Fruit fly (Drosophila melanogaster) whole organism, embryonic: ENCODE results near the gene dib.
A peak's percentile ranks its signal among the peaks of the same experiment; 100 is the strongest.

Experiments
- Asciz ChIP-seq: fragments of 200-800 bp; sonication (Bioruptor generic); optimal IDR thresholded peaks from 2 replicates; lab custom pipeline; 2017; ENCODE audit warnings: missing biosample characterization, mild to moderate bottlenecking, missing genetic modification characterization, missing genetic modification reagents
- Bgb ChIP-seq: fragments of 200-800 bp; sonication (Bioruptor generic); IDR thresholded peaks from 2 replicates; pipeline ENCODE4 v1.3.6; 2022; ENCODE audit warnings: missing biosample characterization, missing genetic modification characterization; ENCODE audit not compliant: partially characterized antibody
- Blimp-1 ChIP-seq: fragments of 200-800 bp; sonication (Bioruptor generic); optimal IDR thresholded peaks from 3 replicates; lab custom pipeline; 2018; ENCODE audit warnings: missing biosample characterization, missing genetic modification characterization, mild to moderate bottlenecking, moderate library complexity, missing genetic modification reagents
- CG10147 ChIP-seq: fragments of 200-800 bp; sonication (Bioruptor generic); optimal IDR thresholded peaks from 2 replicates; lab custom pipeline; 2019; ENCODE audit warnings: missing biosample characterization, mild to moderate bottlenecking, missing genetic modification characterization, moderate library complexity
- CG10274 ChIP-seq: fragments of 200-800 bp; sonication (Bioruptor generic); optimal IDR thresholded peaks from 3 replicates; lab custom pipeline; 2017; ENCODE audit warnings: missing biosample characterization, mild to moderate bottlenecking, missing genetic modification characterization
- CG10959 ChIP-seq: fragments of 200-800 bp; sonication (Bioruptor generic); IDR thresholded peaks from 2 replicates; pipeline ENCODE4 v1.3.6; 2022; ENCODE audit warnings: missing biosample characterization, missing genetic modification characterization
- CG11696 ChIP-seq: fragments of 200-800 bp; sonication (Bioruptor generic); IDR thresholded peaks from 2 replicates; pipeline ENCODE4 v1.3.6; 2022; ENCODE audit warnings: missing biosample characterization, missing genetic modification characterization
- CG12391 ChIP-seq: fragments of 200-800 bp; sonication (Bioruptor generic); optimal IDR thresholded peaks from 3 replicates; lab custom pipeline; 2018; ENCODE audit warnings: missing biosample characterization, mild to moderate bottlenecking, missing genetic modification characterization, moderate library complexity
- CG12769 ChIP-seq: fragments of 200-800 bp; sonication (Bioruptor generic); optimal IDR thresholded peaks from 2 replicates; lab custom pipeline; 2019; ENCODE audit warnings: missing biosample characterization, mild to moderate bottlenecking, missing genetic modification characterization, moderate library complexity
- CG13624 ChIP-seq: fragments of 200-800 bp; sonication (Bioruptor generic); optimal IDR thresholded peaks from 2 replicates; lab custom pipeline; 2016; ENCODE audit warnings: missing biosample characterization, missing genetic modification characterization
- CG16863 ChIP-seq: fragments of 200-800 bp; sonication (Bioruptor generic); optimal IDR thresholded peaks from 3 replicates; lab custom pipeline; 2016; ENCODE audit warnings: missing biosample characterization, missing genetic modification characterization
- CG17612 ChIP-seq: fragments of 200-800 bp; sonication (Bioruptor generic); IDR thresholded peaks from 2 replicates; pipeline ENCODE4 v1.3.6; 2022; ENCODE audit warnings: missing biosample characterization, missing genetic modification characterization
- CG17802 ChIP-seq: fragments of 200-800 bp; sonication (Bioruptor generic); optimal IDR thresholded peaks from 2 replicates; lab custom pipeline; 2018; ENCODE audit warnings: missing biosample characterization, mild to moderate bottlenecking, missing genetic modification characterization, moderate library complexity
- CG2889 ChIP-seq: fragments of 200-800 bp; sonication (Bioruptor generic); IDR thresholded peaks from 3 replicates; pipeline ENCODE4 v1.3.6; 2022; ENCODE audit warnings: missing biosample characterization, missing genetic modification characterization
- CG31365 ChIP-seq: fragments of 200-800 bp; sonication (Bioruptor generic); optimal IDR thresholded peaks from 2 replicates; lab custom pipeline; 2018; ENCODE audit warnings: missing biosample characterization, mild to moderate bottlenecking, missing genetic modification characterization
- CG43689 ChIP-seq: fragments of 200-800 bp; sonication (Bioruptor generic); IDR thresholded peaks from 2 replicates; pipeline ENCODE4 v1.3.6; 2022; ENCODE audit warnings: missing biosample characterization, missing genetic modification characterization
- CG4424 ChIP-seq: fragments of 200-800 bp; sonication (Bioruptor generic); optimal IDR thresholded peaks from 3 replicates; lab custom pipeline; 2016; ENCODE audit warnings: missing biosample characterization, missing genetic modification characterization
- CG4730 ChIP-seq: fragments of 200-800 bp; sonication (Bioruptor generic); IDR thresholded peaks from 2 replicates; pipeline ENCODE4 v1.3.6; 2022; ENCODE audit warnings: missing biosample characterization, missing genetic modification characterization
- CG7987 ChIP-seq: fragments of 200-800 bp; sonication (Bioruptor generic); optimal IDR thresholded peaks from 2 replicates; lab custom pipeline; 2018; ENCODE audit warnings: missing biosample characterization, mild to moderate bottlenecking, missing genetic modification characterization, moderate library complexity
- CG8924 ChIP-seq: fragments of 200-800 bp; optimal IDR thresholded peaks from 3 replicates; lab custom pipeline; 2019; ENCODE audit warnings: missing biosample characterization, mild to moderate bottlenecking, missing genetic modification characterization, moderate library complexity
- CG9727 ChIP-seq: fragments of 200-800 bp; sonication (Bioruptor generic); optimal IDR thresholded peaks from 3 replicates; lab custom pipeline; 2017; ENCODE audit warnings: missing biosample characterization, mild to moderate bottlenecking, missing genetic modification characterization
- D19B ChIP-seq: fragments of 200-800 bp; sonication (Bioruptor generic); optimal IDR thresholded peaks from 2 replicates; lab custom pipeline; 2017; ENCODE audit warnings: missing biosample characterization, mild to moderate bottlenecking, missing genetic modification characterization
- Dip3 ChIP-seq: fragments of 200-800 bp; sonication (Bioruptor generic); optimal IDR thresholded peaks from 3 replicates; lab custom pipeline; 2016; ENCODE audit warnings: missing biosample characterization, missing genetic modification characterization
- Fer2 ChIP-seq: fragments of 200-800 bp; sonication (Bioruptor generic); optimal IDR thresholded peaks from 2 replicates; lab custom pipeline; 2018; ENCODE audit warnings: missing biosample characterization, mild to moderate bottlenecking, missing genetic modification characterization, moderate library complexity
- GATAe ChIP-seq: fragments of 200-800 bp; sonication (Bioruptor generic); conservative IDR thresholded peaks from 2 replicates; pipeline ENCODE4 v1.3.6; 2022; ENCODE audit warnings: missing biosample characterization, missing genetic modification characterization
- Gug ChIP-seq: fragments of 200-800 bp; sonication (Bioruptor generic); IDR thresholded peaks from 4 replicates; pipeline ENCODE4 v1.3.6; 2022; ENCODE audit warnings: missing biosample characterization, missing genetic modification characterization
- HLH3B ChIP-seq: fragments of 200-800 bp; sonication (Bioruptor generic); IDR thresholded peaks from 2 replicates; pipeline ENCODE4 v1.3.6; 2022; ENCODE audit warnings: missing biosample characterization, missing genetic modification characterization
- Hr51 ChIP-seq, 2 experiments: fragments of 200-800 bp; sonication (Bioruptor generic); optimal IDR thresholded peaks; 2 replicates in 1 of 2; 3 replicates in 1 of 2; lab custom pipeline; 2016 to 2018; ENCODE audit warnings: missing biosample characterization in 2 of 2, missing genetic modification characterization in 2 of 2, mild to moderate bottlenecking in 1 of 2, moderate library complexity in 1 of 2
- Lhr ChIP-seq: fragments of 200-800 bp; sonication (Bioruptor generic); optimal IDR thresholded peaks from 3 replicates; lab custom pipeline; 2017; ENCODE audit warnings: mild to moderate bottlenecking, missing biosample characterization, missing genetic modification reagents, missing genetic modification characterization
- Lpt ChIP-seq: fragments of >200 bp; optimal IDR thresholded peaks from 2 replicates; lab custom pipeline; 2018; ENCODE audit warnings: missing biosample characterization, missing genetic modification characterization
- Mad ChIP-seq: fragments of 200-800 bp; sonication (Bioruptor generic); optimal IDR thresholded peaks from 2 replicates; lab custom pipeline; 2016; ENCODE audit warnings: missing biosample characterization, missing genetic modification characterization
- Mes4 ChIP-seq: fragments of 200-800 bp; sonication (Bioruptor generic); optimal IDR thresholded peaks from 2 replicates; lab custom pipeline; 2016; ENCODE audit warnings: missing biosample characterization, missing genetic modification characterization
- NfI ChIP-seq: fragments of 200-800 bp; sonication (Bioruptor generic); optimal IDR thresholded peaks from 3 replicates; lab custom pipeline; 2018; ENCODE audit warnings: missing biosample characterization, mild to moderate bottlenecking, missing genetic modification characterization, moderate library complexity
- Ravus ChIP-seq: fragments of 200-800 bp; sonication (Bioruptor generic); IDR thresholded peaks from 2 replicates; pipeline ENCODE4 v1.3.6; 2022; ENCODE audit warnings: missing biosample characterization, missing genetic modification characterization
- Xbp1 ChIP-seq: fragments of 200-800 bp; sonication (Bioruptor generic); optimal IDR thresholded peaks from 3 replicates; lab custom pipeline; 2016; ENCODE audit warnings: missing biosample characterization, mild to moderate bottlenecking, missing genetic modification characterization
- bigmax ChIP-seq: fragments of 200-800 bp; sonication (Bioruptor generic); optimal IDR thresholded peaks from 2 replicates; lab custom pipeline; 2018; ENCODE audit warnings: missing biosample characterization, mild to moderate bottlenecking, missing genetic modification characterization
- bsh ChIP-seq, 2 experiments: fragments of 200-800 bp; sonication (Bioruptor generic); optimal IDR thresholded peaks; 2 replicates each; lab custom pipeline; 2017 to 2018; ENCODE audit warnings: mild to moderate bottlenecking in 2 of 2, missing biosample characterization in 2 of 2, missing genetic modification characterization in 2 of 2, moderate library complexity in 1 of 2
- crc ChIP-seq: fragments of 200-800 bp; sonication (Bioruptor generic); optimal IDR thresholded peaks from 2 replicates; lab custom pipeline; 2016; ENCODE audit warnings: missing biosample characterization, missing genetic modification characterization
- dmrt99B ChIP-seq: fragments of 200-800 bp; sonication (Bioruptor generic); optimal IDR thresholded peaks from 2 replicates; lab custom pipeline; 2018; ENCODE audit warnings: missing biosample characterization, mild to moderate bottlenecking, missing genetic modification characterization, moderate library complexity
- eyg ChIP-seq: fragments of 200-800 bp; sonication (Bioruptor generic); optimal IDR thresholded peaks from 3 replicates; lab custom pipeline; 2016; ENCODE audit warnings: missing biosample characterization, missing genetic modification characterization
- fd3F ChIP-seq: fragments of 200-800 bp; sonication (Bioruptor generic); optimal IDR thresholded peaks from 2 replicates; lab custom pipeline; 2018; ENCODE audit warnings: missing biosample characterization, mild to moderate bottlenecking, missing genetic modification characterization, moderate library complexity
- fu2 ChIP-seq: fragments of 200-800 bp; sonication (Bioruptor generic); optimal IDR thresholded peaks from 2 replicates; lab custom pipeline; 2016; ENCODE audit warnings: missing biosample characterization, missing genetic modification characterization
- gcm2 ChIP-seq: fragments of 200-800 bp; sonication (Bioruptor generic); optimal IDR thresholded peaks from 2 replicates; lab custom pipeline; 2016; ENCODE audit warnings: missing biosample characterization, missing genetic modification characterization
- inv ChIP-seq: fragments of 200-800 bp; sonication (Bioruptor generic); IDR thresholded peaks from 2 replicates; pipeline ENCODE4 v1.3.6; 2022; ENCODE audit warnings: missing biosample characterization, missing genetic modification characterization; ENCODE audit not compliant: partially characterized antibody
- kay ChIP-seq: fragments of 200-800 bp; sonication (Bioruptor generic); optimal IDR thresholded peaks from 2 replicates; lab custom pipeline; 2016; ENCODE audit warnings: missing biosample characterization, missing genetic modification characterization
- prd ChIP-seq, 3 experiments: fragments of >200 bp in 2 of 3; fragments of 200-800 bp in 1 of 3; sonication (Bioruptor generic) in 1 of 3; optimal IDR thresholded peaks in 2 of 3; IDR thresholded peaks in 1 of 3; 2 replicates in 2 of 3; 3 replicates in 1 of 3; pipeline versions ENCODE4 v1.3.6 to Lab custom; 2017 to 2022; ENCODE audit warnings: missing biosample characterization in 1 of 3, missing genetic modification characterization in 1 of 3
- sens ChIP-seq: fragments of 200-800 bp; sonication (Bioruptor generic); peaks from one replicate; lab custom pipeline; 2016; ENCODE audit warnings: missing biosample characterization, missing genetic modification characterization
- sug ChIP-seq: fragments of 200-800 bp; optimal IDR thresholded peaks from 2 replicates; lab custom pipeline; 2019; ENCODE audit warnings: missing biosample characterization, mild to moderate bottlenecking, missing genetic modification characterization, moderate library complexity
- tna ChIP-seq: fragments of 200-800 bp; sonication (Bioruptor generic); IDR thresholded peaks from 2 replicates; pipeline ENCODE4 v1.3.6; 2022; ENCODE audit warnings: missing biosample characterization, missing genetic modification characterization; ENCODE audit not compliant: partially characterized antibody
- vnd ChIP-seq: fragments of 200-800 bp; sonication (Bioruptor generic); IDR thresholded peaks from 3 replicates; pipeline ENCODE4 v1.3.6; 2022; ENCODE audit warnings: missing biosample characterization, missing genetic modification characterization; ENCODE audit not compliant: partially characterized antibody

The dib gene

DNA sequence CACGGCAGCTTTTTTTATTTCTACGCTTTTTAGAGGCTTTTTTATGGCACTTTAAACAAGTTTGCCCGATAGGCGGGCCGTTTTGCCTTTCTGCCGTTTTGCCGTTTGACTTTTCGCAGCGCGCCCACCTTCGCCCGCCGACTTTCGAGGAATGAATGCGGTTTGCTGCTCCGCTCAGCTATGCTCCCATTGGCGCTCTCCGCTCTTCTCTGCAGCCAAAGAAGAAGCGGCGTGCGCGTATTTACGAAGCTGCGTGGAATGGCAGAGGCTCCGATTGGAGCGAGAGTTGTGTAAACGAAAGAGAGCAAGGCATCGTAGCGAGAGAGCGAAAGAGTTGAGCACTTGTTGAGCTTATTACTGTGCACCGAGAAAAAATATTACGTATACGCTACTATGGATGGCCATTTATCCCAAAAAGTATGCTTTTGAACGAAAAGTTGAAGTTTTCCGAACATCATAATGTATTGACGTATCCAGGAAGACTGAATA, 9.5 kb downstream of the dib start, which contains the start of gene wit (continued):
- TF ChIP-seq crc (GFP tag; lab: Kevin White, UChicago) = no peak
- TF ChIP-seq Asciz = no peak
- TF ChIP-seq Dip3 (GFP tag; lab: Kevin White, UChicago) = no peak
- TF ChIP-seq fd3F (GFP tag; lab: Kevin White, UChicago) = no peak
- peak in 1 of 2 experiments; percentile 31 for TF ChIP-seq bsh (GFP tag; optimal IDR thresholded peaks at IDR 0.05; lab: Kevin White, UChicago)
- TF ChIP-seq sug (tag; lab: Kevin White, UChicago) = peak; percentile 22
- no peak for TF ChIP-seq CG4730 (GFP tag; lab: Robert Waterston, UW)
- no peak for TF ChIP-seq D19B (GFP tag; lab: Kevin White, UChicago)
- TF ChIP-seq dmrt99B = no peak
- no peak for TF ChIP-seq bigmax (GFP tag; lab: Kevin White, UChicago)
- no peak for TF ChIP-seq CG17612
- no peak for TF ChIP-seq CG17802 (tag; lab: Kevin White, UChicago)
- no peak for TF ChIP-seq GATAe (GFP tag; lab: Robert Waterston, UW)
- peak; percentile 21 for TF ChIP-seq NfI
- TF ChIP-seq Hr51 (GFP tag; optimal IDR thresholded peaks at IDR 0.05; lab: Kevin White, UChicago) = no peak
- TF ChIP-seq Mad (GFP tag; lab: Kevin White, UChicago) = peak; percentile 6
- TF ChIP-seq CG7987 (GFP tag; lab: Kevin White, UChicago) = peak; percentile 52
- TF ChIP-seq Bgb (GFP tag; lab: Robert Waterston, UW) = peak; percentile 49
- no peak for TF ChIP-seq CG11696 (GFP tag; lab: Robert Waterston, UW)
- TF ChIP-seq CG12391 (tag; lab: Kevin White, UChicago) = no peak
- no peak for TF ChIP-seq Gug (GFP tag; lab: Robert Waterston, UW)
- no peak for TF ChIP-seq gcm2
- peak; percentile 41 for TF ChIP-seq eyg (GFP tag; lab: Kevin White, UChicago)
- TF ChIP-seq fu2 (GFP tag; lab: Kevin White, UChicago) = no peak
- TF ChIP-seq Lhr (GFP tag; lab: Kevin White, UChicago) = no peak
- TF ChIP-seq HLH3B (GFP tag; lab: Robert Waterston, UW) = no peak
- TF ChIP-seq CG43689 (GFP tag; lab: Robert Waterston, UW) = no peak
- no peak for TF ChIP-seq CG13624
- no peak for TF ChIP-seq CG10147 (GFP tag; lab: Kevin White, UChicago)
- TF ChIP-seq kay (GFP tag; lab: Kevin White, UChicago) = no peak
- no peak for TF ChIP-seq CG10274 (GFP tag; lab: Kevin White, UChicago)
- TF ChIP-seq CG4424 (GFP tag; lab: Kevin White, UChicago) = no peak
- TF ChIP-seq CG8924 (tag; lab: Kevin White, UChicago) = no peak
- peak; percentile 35 for TF ChIP-seq Mes4 (GFP tag; lab: Kevin White, UChicago)
- TF ChIP-seq CG12769 (tag; lab: Kevin White, UChicago) = peak; percentile 90
- TF ChIP-seq Ravus (GFP tag; lab: Robert Waterston, UW) = no peak
- no peak for TF ChIP-seq Fer2 (tag; lab: Kevin White, UChicago)
- no peak for TF ChIP-seq CG9727 (GFP tag; lab: Kevin White, UChicago)
- TF ChIP-seq tna (GFP tag; lab: Robert Waterston, UW) = no peak
- TF ChIP-seq inv = no peak
- TF ChIP-seq Lpt (GFP tag; lab: Kevin White, UChicago) = no peak
- no peak for TF ChIP-seq Blimp-1 (GFP tag; lab: Kevin White, UChicago)
- no peak for TF ChIP-seq vnd
- TF ChIP-seq sens (GFP tag; lab: Kevin White, UChicago) = peak; percentile 65
- TF ChIP-seq prd (optimal IDR thresholded peaks at IDR 0.05; lab: Kevin White, UChicago) = no peak
- no peak for TF ChIP-seq prd (GFP tag; IDR thresholded peaks at IDR 0.05; lab: Robert Waterston, UW)
- TF ChIP-seq CG10959 (GFP tag; lab: Robert Waterston, UW) = no peak
- TF ChIP-seq Xbp1 (GFP tag; lab: Kevin White, UChicago) = peak; percentile 42
- no peak for TF ChIP-seq CG31365 (tag; lab: Kevin White, UChicago)
- TF ChIP-seq CG16863 (GFP tag; lab: Kevin White, UChicago) = no peak
- TF ChIP-seq CG2889 (GFP tag; lab: Robert Waterston, UW) = no peak
